Worm (Caenorhabditis elegans) whole organism, L1 larva: ENCODE data around the gene W01A11.7.

Source experiments
- Y116A8C.19 ChIP-seq: sonication (generic microtip); optimal IDR thresholded peaks from 2 replicates; lab custom pipeline; 2016; ENCODE audit warnings: missing compliant biosample characterization, missing genetic modification characterization, borderline replicate concordance
- blmp-1 ChIP-seq: fragments of 150-350 bp; optimal IDR thresholded peaks from 2 replicates; lab custom pipeline; 2014; ENCODE audit warnings: missing biosample characterization, missing genetic modification characterization
- ceh-63 ChIP-seq: fragments of 200-800 bp; sonication (Bioruptor generic); optimal IDR thresholded peaks from 2 replicates; lab custom pipeline; 2018; ENCODE audit warnings: mild to moderate bottlenecking, missing genetic modification characterization, missing compliant biosample characterization
- ceh-82 ChIP-seq, 3 experiments: fragments of 150-350 bp in 1 of 3; sonication (generic microtip) in 2 of 3; optimal IDR thresholded peaks; 2 replicates each; lab custom pipeline; 2014 to 2017; ENCODE audit warnings: missing biosample characterization in 3 of 3, missing genetic modification characterization in 3 of 3
- ces-1 ChIP-seq: fragments of 150-350 bp; optimal IDR thresholded peaks from 2 replicates; lab custom pipeline; 2014; ENCODE audit warnings: missing biosample characterization, missing genetic modification reagents, missing genetic modification characterization
- dpl-1 ChIP-seq, 3 experiments: fragments of 150-350 bp in 2 of 3; sonication (generic microtip) in 1 of 3; optimal IDR thresholded peaks; 2 replicates each; lab custom pipeline; 2014 to 2017; ENCODE audit warnings: missing biosample characterization in 3 of 3, missing genetic modification characterization in 3 of 3, missing genetic modification reagents in 3 of 3
- dsc-1 ChIP-seq: sonication (generic microtip); optimal IDR thresholded peaks from 2 replicates; lab custom pipeline; 2016; ENCODE audit warnings: mild to moderate bottlenecking, missing genetic modification characterization, missing compliant biosample characterization
- efl-1 ChIP-seq, 4 experiments: fragments of 150-350 bp; optimal IDR thresholded peaks in 3 of 4; peaks in 1 of 4; 1 replicate in 1 of 4; 2 replicates in 3 of 4; lab custom pipeline; 2014; ENCODE audit warnings: missing biosample characterization in 2 of 4, missing genetic modification characterization in 2 of 4, missing genetic modification reagents in 2 of 4
- efl-3 ChIP-seq: fragments of 200-800 bp; sonication (Bioruptor generic); optimal IDR thresholded peaks from 2 replicates; lab custom pipeline; 2018; ENCODE audit warnings: mild to moderate bottlenecking, missing genetic modification characterization, missing compliant biosample characterization
- egl-27 ChIP-seq, 2 experiments: fragments of 150-350 bp in 1 of 2; sonication (generic microtip); optimal IDR thresholded peaks; 3 replicates each; lab custom pipeline; 2017 to 2018; ENCODE audit warnings: missing biosample characterization in 2 of 2, missing genetic modification characterization in 2 of 2, missing genetic modification reagents in 2 of 2
- elt-3 ChIP-seq, 6 experiments: fragments of 150-350 bp in 1 of 6; sonication (generic microtip); optimal IDR thresholded peaks; 2 replicates each; lab custom pipeline; 2017 to 2018; ENCODE audit warnings: missing biosample characterization in 6 of 6, missing genetic modification characterization in 6 of 6, inconsistent platforms in 1 of 6
- fkh-8 ChIP-seq: sonication (generic microtip); optimal IDR thresholded peaks from 2 replicates; lab custom pipeline; 2016; ENCODE audit warnings: mild to moderate bottlenecking, missing genetic modification characterization, missing compliant biosample characterization
- hlh-17 ChIP-seq: fragments of 200-800 bp; sonication (Bioruptor generic); optimal IDR thresholded peaks from 2 replicates; lab custom pipeline; 2018; ENCODE audit warnings: missing genetic modification characterization, mild to moderate bottlenecking, missing compliant biosample characterization, moderate library complexity, borderline replicate concordance
- hlh-4 ChIP-seq: sonication (generic microtip); optimal IDR thresholded peaks from 2 replicates; lab custom pipeline; 2016; ENCODE audit warnings: mild to moderate bottlenecking, missing genetic modification characterization, missing compliant biosample characterization
- lin-14 ChIP-seq: fragments of 200-800 bp; sonication (Bioruptor generic); optimal IDR thresholded peaks from 2 replicates; lab custom pipeline; 2018; ENCODE audit warnings: mild to moderate bottlenecking, missing genetic modification characterization, moderate library complexity, missing compliant biosample characterization
- mab-9 ChIP-seq: fragments of 200-800 bp; sonication (Bioruptor generic); IDR thresholded peaks from 2 replicates; pipeline ENCODE4 v1.3.6; 2022; ENCODE audit warnings: missing genetic modification reagents, missing genetic modification characterization, missing compliant biosample characterization
- mdl-1 ChIP-seq, 2 experiments: fragments of 150-350 bp; optimal IDR thresholded peaks; 2 replicates each; lab custom pipeline; 2014 to 2017; ENCODE audit warnings: missing biosample characterization in 2 of 2, missing genetic modification characterization in 2 of 2, inconsistent platforms in 1 of 2
- nhr-11 ChIP-seq: fragments of 150-350 bp; optimal IDR thresholded peaks from 2 replicates; lab custom pipeline; 2014; ENCODE audit warnings: missing biosample characterization, missing genetic modification characterization
- nhr-19 ChIP-seq: fragments of 200-800 bp; sonication (Bioruptor generic); conservative IDR thresholded peaks from 2 replicates; pipeline ENCODE4 v1.3.6; 2022; ENCODE audit warnings: missing genetic modification characterization, missing compliant biosample characterization
- nhr-85 ChIP-seq: sonication (generic microtip); peaks from one replicate; lab custom pipeline; 2016; ENCODE audit warnings: missing genetic modification characterization, inconsistent platforms, missing compliant biosample characterization
- snpc-4 ChIP-seq: fragments of 150-350 bp; optimal IDR thresholded peaks from 2 replicates; lab custom pipeline; 2014; ENCODE audit warnings: missing biosample characterization, missing genetic modification characterization
- sox-4 ChIP-seq: sonication (generic microtip); optimal IDR thresholded peaks from 2 replicates; lab custom pipeline; 2016; ENCODE audit warnings: missing genetic modification characterization, missing compliant biosample characterization
- tbx-2 ChIP-seq: sonication (generic microtip); optimal IDR thresholded peaks from 2 replicates; lab custom pipeline; 2016; ENCODE audit warnings: missing genetic modification characterization, missing compliant biosample characterization
- unc-62 ChIP-seq: fragments of 150-350 bp; optimal IDR thresholded peaks from 2 replicates; lab custom pipeline; 2014; ENCODE audit warnings: missing biosample characterization, missing genetic modification reagents, missing genetic modification characterization
- vab-15 ChIP-seq: sonication (generic microtip); optimal IDR thresholded peaks from 2 replicates; lab custom pipeline; 2017; ENCODE audit warnings: missing genotype, mild to moderate bottlenecking, missing genetic modification characterization, missing compliant biosample characterization
- zip-4 ChIP-seq: fragments of 200-800 bp; sonication (Bioruptor generic); optimal IDR thresholded peaks from 2 replicates; lab custom pipeline; 2018; ENCODE audit warnings: mild to moderate bottlenecking, missing genetic modification characterization, moderate library complexity, missing compliant biosample characterization
- ztf-11 ChIP-seq, 2 experiments: sonication (generic microtip); optimal IDR thresholded peaks; 2 replicates each; lab custom pipeline; 2016 to 2017; ENCODE audit warnings: missing genetic modification characterization in 2 of 2, missing biosample characterization in 1 of 2, missing compliant biosample characterization in 1 of 2

The W01A11.7 gene

ce11 chrV:6461250-6461649 lies 43.9 kb downstream of the W01A11.7 start:
- TF ChIP-seq ceh-63 (GFP tag; lab: Kevin White, UChicago), result peak; percentile 16
- no peak for TF ChIP-seq egl-27 (tag; optimal IDR thresholded peaks at IDR 0.05; lab: Kevin White, UChicago)
- TF ChIP-seq nhr-85 (tag; lab: Kevin White, UChicago), result peak; percentile 5
- TF ChIP-seq, all 84 proteins: peak for 2

- no peak for TF ChIP-seq snpc-4 (tag; lab: Kevin White, UChicago)
- no peak for TF ChIP-seq zip-4 (GFP tag; lab: Kevin White, UChicago)
- no peak for TF ChIP-seq unc-62
- TF ChIP-seq mab-9, result no peak
- TF ChIP-seq lin-14, result peak; percentile 50
- no peak for TF ChIP-seq efl-1 (optimal IDR thresholded peaks at IDR 0.05; lab: Kevin White, UChicago)
- peak in 1 of 2 experiments; percentile 62 for TF ChIP-seq efl-1 (GFP tag; optimal IDR thresholded peaks at IDR 0.05 in 1 of 2; lab: Kevin White, UChicago)
- no peak for TF ChIP-seq fkh-8 (tag; lab: Kevin White, UChicago)
- no peak for TF ChIP-seq dsc-1 (tag; lab: Kevin White, UChicago)
- TF ChIP-seq dpl-1 (GFP tag; optimal IDR thresholded peaks at IDR 0.05; lab: Kevin White, UChicago), result peak in 1 of 3 experiments; percentile 1
- no peak for TF ChIP-seq efl-3
- no peak for TF ChIP-seq vab-15 (tag; lab: Kevin White, UChicago)
- no peak for TF ChIP-seq sox-4
- no peak for TF ChIP-seq Y116A8C.19 (tag; lab: Kevin White, UChicago)
- no peak for TF ChIP-seq nhr-11
- no peak for TF ChIP-seq ceh-82 (tag; optimal IDR thresholded peaks at IDR 0.05; lab: Kevin White, UChicago)
- TF ChIP-seq mdl-1 (tag; optimal IDR thresholded peaks at IDR 0.05; lab: Kevin White, UChicago), result no peak
- no peak for TF ChIP-seq tbx-2 (tag; lab: Kevin White, UChicago)
- peak in 1 of 2 experiments; percentile 3 for TF ChIP-seq ztf-11 (tag; optimal IDR thresholded peaks at IDR 0.05; lab: Kevin White, UChicago)
- TF ChIP-seq blmp-1 (tag; lab: Kevin White, UChicago), result peak; percentile 57
- TF ChIP-seq ces-1, result no peak
- peak in 1 of 6 experiments; percentile 43 for TF ChIP-seq elt-3 (tag; optimal IDR thresholded peaks at IDR 0.05; lab: Kevin White, UChicago)
- TF ChIP-seq hlh-17 (GFP tag; lab: Kevin White, UChicago), result no peak
Measured at ce11 chrV:6458302-6458998, 46.7 kb downstream of the W01A11.7 start.

DNA sequence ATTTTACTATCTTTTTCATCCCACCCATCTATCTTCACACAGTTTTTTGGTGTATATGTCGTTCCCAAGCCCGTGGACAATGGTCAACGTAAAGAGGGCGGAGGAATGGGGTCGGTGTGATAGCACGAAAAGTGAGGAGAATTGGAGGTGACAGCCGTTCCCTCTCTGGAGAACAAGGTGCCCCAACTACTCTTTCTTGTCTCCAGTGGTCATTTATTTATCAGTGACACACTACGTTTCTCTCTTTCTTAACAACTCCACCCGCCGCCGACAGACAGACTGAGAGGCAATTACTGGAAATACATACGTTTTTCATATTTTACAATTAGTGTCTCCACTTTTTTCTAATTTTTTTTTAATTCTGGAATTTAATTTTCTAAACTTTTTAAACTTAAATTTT lies 48.3 kb downstream of the W01A11.7 start:
- no peak for TF ChIP-seq nhr-19 (GFP tag; lab: Robert Waterston, UW)
- TF ChIP-seq vab-15 (tag; lab: Kevin White, UChicago), result no peak
- TF ChIP-seq nhr-11, result no peak
- no peak for TF ChIP-seq hlh-4
